Worm (Caenorhabditis elegans): ENCODE data around the gene T07C4.12.

Gene T07C4.12

DNA sequence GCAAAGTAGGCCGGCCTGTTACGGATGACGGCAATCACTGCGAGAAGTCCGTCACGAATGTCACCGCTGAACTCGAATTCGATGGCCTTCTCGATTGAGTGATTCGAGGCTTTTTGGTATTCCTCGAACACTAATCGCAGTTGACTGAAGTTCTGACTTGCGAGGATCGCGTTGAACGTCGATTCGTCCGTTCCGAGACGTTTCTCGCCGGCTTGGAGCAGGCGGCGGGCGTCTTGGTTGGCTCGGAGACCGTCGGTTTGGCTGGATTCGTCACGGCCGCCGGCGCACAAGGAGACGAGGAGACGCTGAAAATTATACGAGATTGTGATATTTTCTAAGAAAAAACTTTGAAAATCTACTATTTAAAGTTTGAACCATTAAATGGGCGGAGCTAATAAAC lies 6.1 kb downstream of the T07C4.12 start:
- TF ChIP-seq lin-13 (GFP tag; optimal IDR thresholded peaks at IDR 0.05) = no peak
- TF ChIP-seq ama-1 (optimal IDR thresholded peaks at IDR 0.05) = no peak
- TF ChIP-seq alr-1 (tag; optimal IDR thresholded peaks at IDR 0.05) = no peak
- TF ChIP-seq ceh-82 (tag; optimal IDR thresholded peaks at IDR 0.05) = no peak
- TF ChIP-seq zag-1 (tag; optimal IDR thresholded peaks at IDR 0.05) = no peak
- no peak for TF ChIP-seq nhr-129 (tag; optimal IDR thresholded peaks at IDR 0.05)
- no peak for TF ChIP-seq aly-2 (tag; optimal IDR thresholded peaks at IDR 0.05)
- no peak for TF ChIP-seq crh-2 (tag; optimal IDR thresholded peaks at IDR 0.05)
- no peak for TF ChIP-seq gmeb-1 (tag; optimal IDR thresholded peaks at IDR 0.05)
- no peak for TF ChIP-seq unc-55 (GFP tag; optimal IDR thresholded peaks at IDR 0.05)
- no peak for TF ChIP-seq sma-9 (GFP tag; optimal IDR thresholded peaks at IDR 0.05)
- TF ChIP-seq sma-9 (tag; optimal IDR thresholded peaks at IDR 0.05) = no peak
- no peak for TF ChIP-seq unc-39 (tag; optimal IDR thresholded peaks at IDR 0.05)
- no peak for TF ChIP-seq fos-1 (tag; optimal IDR thresholded peaks at IDR 0.05)
- TF ChIP-seq peb-1 (tag; optimal IDR thresholded peaks at IDR 0.05) = no peak
- TF ChIP-seq nhr-25 (tag; optimal IDR thresholded peaks at IDR 0.05) = no peak
- no peak for TF ChIP-seq lin-11 (tag; optimal IDR thresholded peaks at IDR 0.05)
- TF ChIP-seq skn-1 (tag; optimal IDR thresholded peaks at IDR 0.05) = no peak
- TF ChIP-seq snpc-4 (tag; optimal IDR thresholded peaks at IDR 0.05) = no peak

DNA sequence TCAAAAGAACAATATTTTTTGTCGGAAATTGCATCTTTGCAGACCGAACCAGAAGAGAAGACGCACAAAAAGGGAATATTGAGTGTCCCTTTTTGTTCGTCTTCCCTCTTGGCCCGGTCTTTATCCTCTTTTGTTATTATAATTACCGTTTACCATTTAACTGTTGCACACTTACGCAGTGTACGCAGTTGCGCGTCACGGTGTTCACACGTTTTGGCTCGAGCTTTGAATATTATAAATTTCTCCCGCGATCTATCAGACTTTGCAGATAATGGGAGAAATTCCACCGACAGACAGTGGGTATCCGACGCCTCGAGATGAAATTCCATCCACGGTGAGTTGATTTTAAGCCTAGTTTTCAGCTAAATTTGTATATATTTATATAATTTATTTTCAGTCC lies 11.7 kb downstream of the T07C4.12 start, which contains the start of gene sas-7:
Gene sas-7 (plus strand): TSS at position 232 of the 400 bp plus-strand sequence.
- TF ChIP-seq unc-55 (GFP tag; optimal IDR thresholded peaks at IDR 0.05) (peak; percentile 5), nhr-25 (tag; optimal IDR thresholded peaks at IDR 0.05) (no peak)

DNA sequence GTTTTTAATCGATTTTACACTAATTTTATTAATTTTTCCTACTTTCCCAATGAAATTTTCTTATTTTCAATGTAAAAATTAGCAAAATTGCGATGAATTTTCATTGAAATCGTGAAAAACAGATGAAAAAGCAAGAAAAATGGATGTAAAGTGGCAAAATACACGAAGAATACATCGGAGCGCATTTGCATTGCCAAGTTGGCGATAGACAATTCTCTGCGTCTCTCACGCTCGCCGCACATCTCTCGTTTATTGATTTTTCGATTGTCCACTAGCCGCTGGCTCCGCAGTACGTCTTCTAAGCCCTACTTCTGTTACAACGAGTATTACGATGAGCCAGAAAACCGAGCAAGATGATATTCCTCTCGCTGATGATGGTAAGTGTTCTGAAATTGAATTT lies 13.7 kb downstream of the T07C4.12 start, which contains the start of gene unc-69:
Gene unc-69 (plus strand): TSS at position 185 of the 400 bp plus-strand sequence.
- peak; percentile 88 for TF ChIP-seq unc-55 (GFP tag; optimal IDR thresholded peaks at IDR 0.05)
- no peak for TF ChIP-seq mbf-1 (tag; optimal IDR thresholded peaks at IDR 0.05)
- TF ChIP-seq nhr-23 (tag; optimal IDR thresholded peaks at IDR 0.05) = no peak
- TF ChIP-seq egl-27 (tag; optimal IDR thresholded peaks at IDR 0.05) = no peak
- TF ChIP-seq fos-1 (tag; optimal IDR thresholded peaks at IDR 0.05) = peak; percentile 35
- no peak for TF ChIP-seq nhr-77 (tag; optimal IDR thresholded peaks at IDR 0.05)
- peak; percentile 65 for TF ChIP-seq nhr-129 (tag; optimal IDR thresholded peaks at IDR 0.05)
- peak; percentile 60 for TF ChIP-seq lin-13 (GFP tag; optimal IDR thresholded peaks at IDR 0.05)
- peak; percentile 35 for TF ChIP-seq F13H6.1 (tag; optimal IDR thresholded peaks at IDR 0.05)
- TF ChIP-seq unc-39 (tag; optimal IDR thresholded peaks at IDR 0.05) = no peak
- TF ChIP-seq nhr-12 (tag; optimal IDR thresholded peaks at IDR 0.05) = no peak
- no peak for TF ChIP-seq ztf-4 (tag; optimal IDR thresholded peaks at IDR 0.05)
- peak; percentile 16 for TF ChIP-seq gmeb-1 (tag; optimal IDR thresholded peaks at IDR 0.05)
- TF ChIP-seq sma-3 (GFP tag; optimal IDR thresholded peaks at IDR 0.05) = no peak
- no peak for TF ChIP-seq R02D3.7 (tag; optimal IDR thresholded peaks at IDR 0.05)
- TF ChIP-seq unc-62 (GFP tag; optimal IDR thresholded peaks at IDR 0.05) = no peak
- peak in 1 of 2 experiments; percentile 84 for TF ChIP-seq lsy-2 (tag; optimal IDR thresholded peaks at IDR 0.05)
- no peak for TF ChIP-seq aly-2 (tag; optimal IDR thresholded peaks at IDR 0.05)
- no peak for TF ChIP-seq blmp-1 (tag; optimal IDR thresholded peaks at IDR 0.05; ENCODE audit: insufficient read depth)
- peak; percentile 50 for TF ChIP-seq mab-5 (tag; optimal IDR thresholded peaks at IDR 0.05)
- no peak for TF ChIP-seq ama-1 (optimal IDR thresholded peaks at IDR 0.05)
- no peak for TF ChIP-seq alr-1 (tag; optimal IDR thresholded peaks at IDR 0.05)
- no peak for TF ChIP-seq nhr-10 (tag; optimal IDR thresholded peaks at IDR 0.05)
- TF ChIP-seq nhr-25 (tag; optimal IDR thresholded peaks at IDR 0.05) = no peak
- TF ChIP-seq skn-1 (tag; optimal IDR thresholded peaks at IDR 0.05) = no peak
- TF ChIP-seq peb-1 (tag; optimal IDR thresholded peaks at IDR 0.05) = no peak
- TF ChIP-seq sem-4 (tag; optimal IDR thresholded peaks at IDR 0.05) = peak; percentile 19
- TF ChIP-seq zag-1 (tag; optimal IDR thresholded peaks at IDR 0.05) = peak; percentile 66
- no peak for TF ChIP-seq dmd-4 (tag; optimal IDR thresholded peaks at IDR 0.05)
- no peak for TF ChIP-seq nhr-6 (tag; optimal IDR thresholded peaks at IDR 0.05)
- no peak for TF ChIP-seq snpc-4 (tag; optimal IDR thresholded peaks at IDR 0.05)
- TF ChIP-seq crh-2 (tag; optimal IDR thresholded peaks at IDR 0.05) = peak; percentile 96
- no peak for TF ChIP-seq elt-1 (tag; optimal IDR thresholded peaks at IDR 0.05)
- no peak for TF ChIP-seq mdl-1 (tag; optimal IDR thresholded peaks at IDR 0.05)
- no peak for TF ChIP-seq ceh-16 (tag; optimal IDR thresholded peaks at IDR 0.05)
- TF ChIP-seq nhr-11 (tag; optimal IDR thresholded peaks at IDR 0.05) = no peak
- TF ChIP-seq ztf-1 (GFP tag; conservative IDR thresholded peaks at IDR 0.05) = no peak
- TF ChIP-seq ceh-82 (tag; optimal IDR thresholded peaks at IDR 0.05) = no peak
- TF ChIP-seq ztf-11 (tag; optimal IDR thresholded peaks at IDR 0.05) = no peak
- TF ChIP-seq nhr-21 (tag; optimal IDR thresholded peaks at IDR 0.05) = peak; percentile 4
- peak; percentile 86 for TF ChIP-seq C34F6.9 (tag; optimal IDR thresholded peaks at IDR 0.05)
- TF ChIP-seq nhr-237 (tag; optimal IDR thresholded peaks at IDR 0.05) = no peak
- no peak for TF ChIP-seq ZK546.5 (tag; optimal IDR thresholded peaks at IDR 0.05)
- TF ChIP-seq elt-3 (tag; optimal IDR thresholded peaks at IDR 0.05) = no peak
- no peak for TF ChIP-seq sma-9 (GFP tag; optimal IDR thresholded peaks at IDR 0.05)
- TF ChIP-seq sma-9 (tag; optimal IDR thresholded peaks at IDR 0.05) = no peak
- no peak for TF ChIP-seq lin-39 (tag; optimal IDR thresholded peaks at IDR 0.05)
- TF ChIP-seq Y55F3AM.14 (GFP tag; optimal IDR thresholded peaks at IDR 0.05) = no peak
- peak; percentile 17 for TF ChIP-seq lin-11 (tag; optimal IDR thresholded peaks at IDR 0.05)

Measured in whole organism, L2 larva.